Fruit fly (Drosophila melanogaster) whole organism, embryonic: ENCODE data around the gene ninaG.

Source experiments
- Asciz ChIP-seq: fragments of 200-800 bp; sonication (Bioruptor generic); optimal IDR thresholded peaks from 2 replicates; lab custom pipeline; 2017; ENCODE audit warnings: missing biosample characterization, mild to moderate bottlenecking, missing genetic modification characterization, missing genetic modification reagents
- Bgb ChIP-seq: fragments of 200-800 bp; sonication (Bioruptor generic); IDR thresholded peaks from 2 replicates; pipeline ENCODE4 v1.3.6; 2022; ENCODE audit warnings: missing biosample characterization, missing genetic modification characterization; ENCODE audit not compliant: partially characterized antibody
- Bteb2 ChIP-seq: fragments of 200-800 bp; sonication (Bioruptor generic); optimal IDR thresholded peaks from 2 replicates; lab custom pipeline; 2016; ENCODE audit warnings: missing biosample characterization, missing genetic modification characterization
- CG1024 ChIP-seq: fragments of 200-800 bp; sonication (Bioruptor generic); IDR thresholded peaks from 2 replicates; pipeline ENCODE4 v1.3.6; 2022; ENCODE audit warnings: missing biosample characterization, missing genetic modification characterization
- CG11093 ChIP-seq: fragments of 200-800 bp; sonication (Bioruptor generic); IDR thresholded peaks from 3 replicates; pipeline ENCODE4 v1.3.6; 2022; ENCODE audit warnings: missing biosample characterization, missing genetic modification characterization
- CG11456 ChIP-seq: fragments of 200-800 bp; sonication (Bioruptor generic); IDR thresholded peaks from 3 replicates; pipeline ENCODE4 v1.3.6; 2022; ENCODE audit warnings: missing biosample characterization, missing genetic modification characterization
- CG11504 ChIP-seq: fragments of 200-800 bp; sonication (Bioruptor generic); optimal IDR thresholded peaks from 3 replicates; lab custom pipeline; 2019; ENCODE audit warnings: missing biosample characterization, mild to moderate bottlenecking, missing genetic modification characterization, moderate library complexity
- CG12071 ChIP-seq: fragments of 200-800 bp; sonication (Bioruptor generic); optimal IDR thresholded peaks from 3 replicates; lab custom pipeline; 2018; ENCODE audit warnings: missing biosample characterization, mild to moderate bottlenecking, missing genetic modification characterization
- CG1233 ChIP-seq: fragments of 200-800 bp; sonication (Bioruptor generic); optimal IDR thresholded peaks from 4 replicates; lab custom pipeline; 2018; ENCODE audit warnings: missing biosample characterization, mild to moderate bottlenecking, missing genetic modification characterization
- CG13424 ChIP-seq: fragments of 200-800 bp; sonication (Bioruptor generic); optimal IDR thresholded peaks from 2 replicates; lab custom pipeline; 2019; ENCODE audit warnings: missing biosample characterization, mild to moderate bottlenecking, missing genetic modification characterization, moderate library complexity
- CG1529 ChIP-seq: fragments of 200-800 bp; sonication (Bioruptor generic); optimal IDR thresholded peaks from 3 replicates; lab custom pipeline; 2018; ENCODE audit warnings: missing biosample characterization, missing genetic modification characterization
- CG1832 ChIP-seq: fragments of 200-800 bp; sonication (Bioruptor generic); optimal IDR thresholded peaks from 2 replicates; lab custom pipeline; 2017; ENCODE audit warnings: missing biosample characterization, mild to moderate bottlenecking, missing genetic modification characterization, inconsistent platforms
- CG18476 ChIP-seq: fragments of 200-800 bp; sonication (Bioruptor generic); optimal IDR thresholded peaks from 2 replicates; lab custom pipeline; 2016; ENCODE audit warnings: missing biosample characterization, mild to moderate bottlenecking, missing genetic modification characterization
- CG2120 ChIP-seq: fragments of 200-800 bp; sonication (Bioruptor generic); optimal IDR thresholded peaks from 3 replicates; lab custom pipeline; 2016; ENCODE audit warnings: missing biosample characterization, missing genetic modification characterization
- CG2678 ChIP-seq: fragments of 200-800 bp; sonication (Bioruptor generic); optimal IDR thresholded peaks from 3 replicates; lab custom pipeline; 2019; ENCODE audit warnings: missing biosample characterization, mild to moderate bottlenecking, missing genetic modification characterization, moderate library complexity
- CG2875 ChIP-seq: fragments of 200-800 bp; sonication (Bioruptor generic); optimal IDR thresholded peaks from 2 replicates; lab custom pipeline; 2017; ENCODE audit warnings: missing biosample characterization, mild to moderate bottlenecking, missing genetic modification characterization, missing genetic modification reagents
- CG31224 ChIP-seq: fragments of 200-800 bp; sonication (Bioruptor generic); IDR thresholded peaks from 2 replicates; pipeline ENCODE4 v1.3.6; 2022; ENCODE audit warnings: missing biosample characterization, missing genetic modification characterization
- CG32772 ChIP-seq: fragments of 200-800 bp; sonication (Bioruptor generic); IDR thresholded peaks from 2 replicates; pipeline ENCODE4 v1.3.6; 2022; ENCODE audit warnings: missing biosample characterization, missing genetic modification characterization
- CG4328 ChIP-seq: fragments of 200-800 bp; sonication (Bioruptor generic); optimal IDR thresholded peaks from 3 replicates; lab custom pipeline; 2017; ENCODE audit warnings: missing biosample characterization, missing genetic modification reagents, missing genetic modification characterization
- CG5245 ChIP-seq: fragments of 200-800 bp; sonication (Bioruptor generic); optimal IDR thresholded peaks from 3 replicates; lab custom pipeline; 2016; ENCODE audit warnings: missing biosample characterization, missing genetic modification characterization
- CG6175 ChIP-seq: fragments of 200-800 bp; sonication (Bioruptor generic); IDR thresholded peaks from 3 replicates; pipeline ENCODE4 v1.3.6; 2022; ENCODE audit warnings: missing biosample characterization, missing genetic modification characterization
- CG6689 ChIP-seq: fragments of 200-800 bp; sonication (Bioruptor generic); IDR thresholded peaks from 2 replicates; pipeline ENCODE4 v1.3.6; 2022; ENCODE audit warnings: missing biosample characterization, missing genetic modification characterization
- CG7987 ChIP-seq: fragments of 200-800 bp; sonication (Bioruptor generic); optimal IDR thresholded peaks from 2 replicates; lab custom pipeline; 2018; ENCODE audit warnings: missing biosample characterization, mild to moderate bottlenecking, missing genetic modification characterization, moderate library complexity
- CG9876 ChIP-seq: fragments of 200-800 bp; sonication (Bioruptor generic); optimal IDR thresholded peaks from 2 replicates; lab custom pipeline; 2016; ENCODE audit warnings: missing biosample characterization, missing genetic modification characterization
- CG9932 ChIP-seq: fragments of 200-800 bp; sonication (Bioruptor generic); IDR thresholded peaks from 2 replicates; pipeline ENCODE4 v1.3.6; 2022; ENCODE audit warnings: missing biosample characterization, missing genetic modification characterization
- CTCF ChIP-seq: fragments of 200-800 bp; sonication (Bioruptor generic); optimal IDR thresholded peaks from 2 replicates; lab custom pipeline; 2017; ENCODE audit warnings: missing biosample characterization, mild to moderate bottlenecking, missing genetic modification characterization, moderate library complexity
- Dip3 ChIP-seq: fragments of 200-800 bp; sonication (Bioruptor generic); optimal IDR thresholded peaks from 3 replicates; lab custom pipeline; 2016; ENCODE audit warnings: missing biosample characterization, missing genetic modification characterization
- Fer2 ChIP-seq: fragments of 200-800 bp; sonication (Bioruptor generic); optimal IDR thresholded peaks from 2 replicates; lab custom pipeline; 2018; ENCODE audit warnings: missing biosample characterization, mild to moderate bottlenecking, missing genetic modification characterization, moderate library complexity
- Fer3 ChIP-seq: fragments of 200-800 bp; sonication (Bioruptor generic); optimal IDR thresholded peaks from 2 replicates; lab custom pipeline; 2018; ENCODE audit warnings: missing biosample characterization, mild to moderate bottlenecking, missing genetic modification characterization, moderate library complexity
- GATAe ChIP-seq: fragments of 200-800 bp; sonication (Bioruptor generic); conservative IDR thresholded peaks from 2 replicates; pipeline ENCODE4 v1.3.6; 2022; ENCODE audit warnings: missing biosample characterization, missing genetic modification characterization
- Kr ChIP-seq: fragments of 200-800 bp; sonication (Bioruptor generic); optimal IDR thresholded peaks from 2 replicates; lab custom pipeline; 2017; ENCODE audit warnings: missing biosample characterization, mild to moderate bottlenecking, missing genetic modification characterization
- bbx ChIP-seq: fragments of 200-800 bp; sonication (Bioruptor generic); IDR thresholded peaks from 2 replicates; pipeline ENCODE4 v1.3.6; 2022; ENCODE audit warnings: missing biosample characterization, missing genetic modification characterization; ENCODE audit not compliant: partially characterized antibody
- chinmo ChIP-seq: fragments of 200-800 bp; sonication (Bioruptor generic); IDR thresholded peaks from 4 replicates; pipeline ENCODE4 v1.3.6; 2022; ENCODE audit warnings: missing biosample characterization, missing genetic modification characterization; ENCODE audit not compliant: partially characterized antibody
- crc ChIP-seq: fragments of 200-800 bp; sonication (Bioruptor generic); optimal IDR thresholded peaks from 2 replicates; lab custom pipeline; 2016; ENCODE audit warnings: missing biosample characterization, missing genetic modification characterization
- disco-r ChIP-seq: fragments of 200-800 bp; sonication (Bioruptor generic); optimal IDR thresholded peaks from 2 replicates; lab custom pipeline; 2016; ENCODE audit warnings: missing biosample characterization, missing genetic modification characterization
- dmrt99B ChIP-seq: fragments of 200-800 bp; sonication (Bioruptor generic); optimal IDR thresholded peaks from 2 replicates; lab custom pipeline; 2018; ENCODE audit warnings: missing biosample characterization, mild to moderate bottlenecking, missing genetic modification characterization, moderate library complexity
- ewg ChIP-seq: fragments of 200-800 bp; sonication (Bioruptor generic); optimal IDR thresholded peaks from 3 replicates; lab custom pipeline; 2017; ENCODE audit warnings: mild to moderate bottlenecking, missing biosample characterization, missing genetic modification reagents, missing genetic modification characterization
- fd64A ChIP-seq: fragments of 200-800 bp; sonication (Bioruptor generic); optimal IDR thresholded peaks from 3 replicates; lab custom pipeline; 2018; ENCODE audit warnings: missing biosample characterization, mild to moderate bottlenecking, missing genetic modification characterization
- fd96Cb ChIP-seq: fragments of 200-800 bp; sonication (Bioruptor generic); optimal IDR thresholded peaks from 2 replicates; lab custom pipeline; 2018; ENCODE audit warnings: missing biosample characterization, mild to moderate bottlenecking, missing genetic modification characterization, moderate library complexity
- ham ChIP-seq: fragments of 200-800 bp; sonication (Bioruptor generic); IDR thresholded peaks from 2 replicates; pipeline ENCODE4 v1.3.6; 2022; ENCODE audit warnings: missing biosample characterization, missing genetic modification characterization
- kah ChIP-seq: fragments of 200-800 bp; sonication (Bioruptor generic); optimal IDR thresholded peaks from 2 replicates; lab custom pipeline; 2018; ENCODE audit warnings: missing biosample characterization, mild to moderate bottlenecking, missing genetic modification characterization
- nau ChIP-seq: fragments of 200-800 bp; sonication (Bioruptor generic); optimal IDR thresholded peaks from 3 replicates; lab custom pipeline; 2017; ENCODE audit warnings: missing biosample characterization, mild to moderate bottlenecking, missing genetic modification characterization, missing genetic modification reagents
- pan ChIP-seq, 4 experiments: fragments of >200 bp in 3 of 4; fragments of 200-800 bp in 1 of 4; sonication (Bioruptor generic) in 1 of 4; optimal IDR thresholded peaks in 3 of 4; IDR thresholded peaks in 1 of 4; 2 replicates each; pipeline versions ENCODE4 v1.3.6 to Lab custom; 2017 to 2022; ENCODE audit warnings: missing biosample characterization in 2 of 4, missing genetic modification characterization in 2 of 4, mixed read lengths in 1 of 4
- prd ChIP-seq, 3 experiments: fragments of >200 bp in 2 of 3; fragments of 200-800 bp in 1 of 3; sonication (Bioruptor generic) in 1 of 3; optimal IDR thresholded peaks in 2 of 3; IDR thresholded peaks in 1 of 3; 2 replicates in 2 of 3; 3 replicates in 1 of 3; pipeline versions ENCODE4 v1.3.6 to Lab custom; 2017 to 2022; ENCODE audit warnings: missing biosample characterization in 1 of 3, missing genetic modification characterization in 1 of 3
- repo ChIP-seq: fragments of 200-800 bp; sonication (Bioruptor generic); optimal IDR thresholded peaks from 2 replicates; lab custom pipeline; 2016; ENCODE audit warnings: missing biosample characterization, missing genetic modification characterization
- sd ChIP-seq: fragments of 200-800 bp; sonication (Bioruptor generic); optimal IDR thresholded peaks from 3 replicates; lab custom pipeline; 2018; ENCODE audit warnings: missing biosample characterization, mild to moderate bottlenecking, missing genetic modification characterization, moderate library complexity
- sens ChIP-seq: fragments of 200-800 bp; sonication (Bioruptor generic); peaks from one replicate; lab custom pipeline; 2016; ENCODE audit warnings: missing biosample characterization, missing genetic modification characterization
- slp2 ChIP-seq: fragments of 200-800 bp; sonication (Bioruptor generic); optimal IDR thresholded peaks from 2 replicates; lab custom pipeline; 2016; ENCODE audit warnings: missing biosample characterization, missing genetic modification characterization
- so ChIP-seq: fragments of 200-800 bp; sonication (Bioruptor generic); IDR thresholded peaks from 3 replicates; pipeline ENCODE4 v1.3.6; 2022; ENCODE audit warnings: missing biosample characterization, missing genetic modification characterization
- ttk ChIP-seq: fragments of 200-800 bp; sonication (Bioruptor generic); IDR thresholded peaks from 2 replicates; pipeline ENCODE4 v2.1.2; 2022; ENCODE audit warnings: missing biosample characterization, missing genetic modification characterization
- usp ChIP-seq: fragments of >200 bp; optimal IDR thresholded peaks from 2 replicates; lab custom pipeline; 2017; ENCODE audit warnings: missing biosample characterization, missing genetic modification characterization

Gene ninaG

dm6 chr3R:11457286-11457685 lies 35.8 kb upstream of the ninaG start:
- TF ChIP-seq CG1233 (GFP tag; lab: Kevin White, UChicago): no peak
- no peak for TF ChIP-seq CG4328 (GFP tag; lab: Kevin White, UChicago)
- no peak for TF ChIP-seq CG11093
- TF ChIP-seq Kr (GFP tag; lab: Kevin White, UChicago): no peak
- TF ChIP-seq chinmo (GFP tag; lab: Robert Waterston, UW): peak; percentile 61; the same call in 2 of the 4 replicates
- TF ChIP-seq repo: no peak
- no peak for TF ChIP-seq CG1832 (GFP tag; lab: Kevin White, UChicago)
- TF ChIP-seq ham (GFP tag; lab: Robert Waterston, UW): no peak
- no peak for TF ChIP-seq usp (GFP tag; lab: Kevin White, UChicago)
- TF ChIP-seq slp2: no peak
- TF ChIP-seq CG6689 (GFP tag; lab: Robert Waterston, UW): no peak
- TF ChIP-seq CG2875 (GFP tag; lab: Kevin White, UChicago): no peak
- no peak for TF ChIP-seq CG9876
- TF ChIP-seq CG9932: no peak
- TF ChIP-seq Fer2 (tag; lab: Kevin White, UChicago): no peak
- TF ChIP-seq fd64A: no peak
- no peak for TF ChIP-seq bbx (GFP tag; lab: Robert Waterston, UW)
- TF ChIP-seq CTCF (GFP tag; lab: Kevin White, UChicago): no peak
- no peak for TF ChIP-seq CG13424 (tag; lab: Kevin White, UChicago)
- no peak for TF ChIP-seq crc (GFP tag; lab: Kevin White, UChicago)
- no peak for TF ChIP-seq CG1024 (GFP tag; lab: Robert Waterston, UW)
- no peak for TF ChIP-seq pan (optimal IDR thresholded peaks at IDR 0.05; lab: Kevin White, UChicago)
- TF ChIP-seq pan (GFP tag; optimal IDR thresholded peaks at IDR 0.05 in 1 of 2, IDR thresholded peaks at IDR 0.05 in 1 of 2): no peak
- TF ChIP-seq nau (GFP tag; lab: Kevin White, UChicago): no peak
- no peak for TF ChIP-seq CG12071
- no peak for TF ChIP-seq CG2120 (GFP tag; lab: Kevin White, UChicago)
- no peak for TF ChIP-seq Fer3 (tag; lab: Kevin White, UChicago)
- TF ChIP-seq dmrt99B: no peak
- TF ChIP-seq CG31224: peak; percentile 94
- TF ChIP-seq CG11456 (GFP tag; lab: Robert Waterston, UW): no peak
- no peak for TF ChIP-seq prd (optimal IDR thresholded peaks at IDR 0.05; lab: Kevin White, UChicago)
- TF ChIP-seq prd (GFP tag; IDR thresholded peaks at IDR 0.05; lab: Robert Waterston, UW): no peak
- TF ChIP-seq sens (GFP tag; lab: Kevin White, UChicago): peak; percentile 47
- no peak for TF ChIP-seq Dip3 (GFP tag; lab: Kevin White, UChicago)
- TF ChIP-seq sd: peak; percentile 80
- no peak for TF ChIP-seq Bgb (GFP tag; lab: Robert Waterston, UW)
- no peak for TF ChIP-seq fd96Cb (tag; lab: Kevin White, UChicago)
- TF ChIP-seq disco-r (GFP tag; lab: Kevin White, UChicago): no peak
- TF ChIP-seq CG5245 (GFP tag; lab: Kevin White, UChicago): no peak
- TF ChIP-seq ttk: no peak
- no peak for TF ChIP-seq CG6175 (GFP tag; lab: Robert Waterston, UW)
- no peak for TF ChIP-seq Bteb2 (GFP tag; lab: Kevin White, UChicago)
- peak; percentile 63 for TF ChIP-seq CG11504 (tag; lab: Kevin White, UChicago)
- TF ChIP-seq so: no peak
- no peak for TF ChIP-seq kah (GFP tag; lab: Kevin White, UChicago)
- no peak for TF ChIP-seq CG18476 (GFP tag; lab: Kevin White, UChicago)
- TF ChIP-seq GATAe (GFP tag; lab: Robert Waterston, UW): peak; percentile 52; the same call in 1 of the 2 replicates
- TF ChIP-seq ewg (GFP tag; lab: Kevin White, UChicago): no peak
- TF ChIP-seq CG7987 (GFP tag; lab: Kevin White, UChicago): no peak
- TF ChIP-seq CG2678: no peak
- no peak for TF ChIP-seq CG32772 (GFP tag; lab: Robert Waterston, UW)
- TF ChIP-seq Asciz (GFP tag; lab: Kevin White, UChicago): no peak
- TF ChIP-seq CG1529: no peak
